Fruit fly (Drosophila melanogaster): ENCODE data around the gene Sbat.
A peak's percentile ranks its signal among the peaks of the same experiment; 100 is the strongest.

The Sbat gene

dm6 chr2L:2830341-2830800 is 47.8 kb upstream of the Sbat start (continued):
- TF ChIP-seq jigr1 (GFP tag; IDR thresholded peaks at IDR 0.05) (no peak; the same call in 2 of the 3 replicates), croc (GFP tag; conservative IDR thresholded peaks at IDR 0.05) (peak; percentile 86), CG15514 (GFP tag; optimal IDR thresholded peaks at IDR 0.05) (peak; percentile 47), hbn (GFP tag; IDR thresholded peaks at IDR 0.05; ENCODE audit: partially characterized antibody) (no peak), CG10209 (GFP tag; optimal IDR thresholded peaks at IDR 0.05) (peak; percentile 89), hkb (optimal IDR thresholded peaks at IDR 0.05) (no peak), hkb (GFP tag; IDR thresholded peaks at IDR 0.05) (peak; percentile 86), rib (GFP tag; IDR thresholded peaks at IDR 0.05) (no peak), CG18011 (GFP tag; optimal IDR thresholded peaks at IDR 0.05) (peak; percentile 53), CG11456 (GFP tag; IDR thresholded peaks at IDR 0.05) (peak; percentile 30; the same call in 1 of the 3 replicates), CG32772 (GFP tag; IDR thresholded peaks at IDR 0.05) (peak; percentile 75), Neu2 (GFP tag; optimal IDR thresholded peaks at IDR 0.05; ENCODE audit: borderline replicate concordance) (no peak), Dad (GFP tag; optimal IDR thresholded peaks at IDR 0.05) (peak; percentile 29), crol (GFP tag; IDR thresholded peaks at IDR 0.05) (0 out of 2 replicates have a peak, but pooled peaks have one; percentile 1), CG4707 (GFP tag; optimal IDR thresholded peaks at IDR 0.05) (peak; percentile 57), tgo (GFP tag; IDR thresholded peaks at IDR 0.05) (peak; percentile 70), p53 (GFP tag; optimal IDR thresholded peaks at IDR 0.05) (no peak), YL-1 (GFP tag; optimal IDR thresholded peaks at IDR 0.05) (peak; percentile 60), kay (GFP tag; optimal IDR thresholded peaks at IDR 0.05) (peak; percentile 79), CG9727 (GFP tag; optimal IDR thresholded peaks at IDR 0.05) (peak; percentile 97), chm (GFP tag; IDR thresholded peaks at IDR 0.05) (peak; percentile 46; the same call in 1 of the 2 replicates), CG11398 (GFP tag; optimal IDR thresholded peaks at IDR 0.05) (no peak), oc (tag; optimal IDR thresholded peaks at IDR 0.05) (peak; percentile 60), psq (GFP tag; optimal IDR thresholded peaks at IDR 0.05) (no peak), jumu (GFP tag; optimal IDR thresholded peaks at IDR 0.05) (peak; percentile 5), Taf1 (GFP tag; IDR thresholded peaks at IDR 0.05) (peak; percentile 42; the same call in 1 of the 2 replicates), CG8089 (GFP tag; optimal IDR thresholded peaks at IDR 0.05) (no peak), CG31224 (GFP tag; IDR thresholded peaks at IDR 0.05) (peak; percentile 61), emc (GFP tag; optimal IDR thresholded peaks at IDR 0.05) (no peak), Awh (GFP tag; IDR thresholded peaks at IDR 0.05) (peak; percentile 32; the same call in 1 of the 2 replicates), aop (GFP tag; IDR thresholded peaks at IDR 0.05) (no peak), CG10274 (GFP tag; optimal IDR thresholded peaks at IDR 0.05) (peak; percentile 62), ab (GFP tag; optimal IDR thresholded peaks at IDR 0.05) (peak; percentile 36), insv (GFP tag; optimal IDR thresholded peaks at IDR 0.05) (peak in 1 of 2 experiments; percentile 59), Six4 (GFP tag; optimal IDR thresholded peaks at IDR 0.05) (peak; percentile 86), ham (GFP tag; IDR thresholded peaks at IDR 0.05) (no peak), CG9876 (GFP tag; optimal IDR thresholded peaks at IDR 0.05) (no peak), pfk (GFP tag; optimal IDR thresholded peaks at IDR 0.05) (no peak), CG17361 (GFP tag; IDR thresholded peaks at IDR 0.05) (peak; percentile 98), CG12299 (tag; optimal IDR thresholded peaks at IDR 0.05) (peak; percentile 61), phol (tag; optimal IDR thresholded peaks at IDR 0.05) (peak; percentile 94), CG9437 (GFP tag; optimal IDR thresholded peaks at IDR 0.05) (peak; percentile 88), nerfin-2 (GFP tag; IDR thresholded peaks at IDR 0.05; ENCODE audit: partially characterized antibody) (no peak), CG4617 (GFP tag; optimal IDR thresholded peaks at IDR 0.05; ENCODE audit: borderline replicate concordance) (peak; percentile 25), CG6854 (GFP tag; optimal IDR thresholded peaks at IDR 0.05) (peak; percentile 85), gce (GFP tag; IDR thresholded peaks at IDR 0.05) (peak; percentile 27; the same call in 1 of the 3 replicates), CG8388 (GFP tag; optimal IDR thresholded peaks at IDR 0.05) (peak; percentile 87), bbx (GFP tag; IDR thresholded peaks at IDR 0.05; ENCODE audit: partially characterized antibody) (no peak), CG11695 (GFP tag; IDR thresholded peaks at IDR 0.05) (peak; percentile 88), CG11085 (GFP tag; IDR thresholded peaks at IDR 0.05) (peak; percentile 41; the same call in 1 of the 2 replicates), CG2199 (GFP tag; IDR thresholded peaks at IDR 0.05) (no peak)
